Worm (Caenorhabditis elegans): ENCODE measurements around the gene algn-2.

The algn-2 gene

DNA sequence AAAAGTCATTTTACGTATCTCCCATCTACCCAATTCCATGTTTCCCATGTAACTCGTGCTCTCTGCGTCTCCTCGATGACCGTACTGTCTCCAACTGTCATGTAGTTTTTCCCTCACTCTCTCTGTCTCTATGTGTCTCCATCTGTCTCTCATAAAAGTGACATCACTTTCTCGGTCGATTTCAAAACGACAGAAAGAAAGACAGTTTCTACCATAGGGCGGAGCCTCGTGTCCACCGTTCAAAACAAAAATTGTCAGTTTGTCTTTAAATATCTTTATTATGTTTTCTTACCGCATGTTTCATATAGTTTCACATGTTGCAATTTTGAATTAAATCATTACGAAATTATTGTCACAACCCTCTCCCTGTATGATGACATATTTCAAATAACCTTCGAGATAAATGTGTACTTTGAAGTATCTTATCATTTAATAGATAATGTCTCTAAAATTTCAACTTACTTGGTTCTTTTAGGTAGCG lies 44.8 kb upstream of the algn-2 start (continued):
- peak; percentile 95 for TF ChIP-seq nhr-20 (tag; optimal IDR thresholded peaks at IDR 0.05)
- TF ChIP-seq nhr-12 (tag; optimal IDR thresholded peaks at IDR 0.05), result no peak
- TF ChIP-seq hlh-17 (GFP tag; optimal IDR thresholded peaks at IDR 0.05; ENCODE audit: borderline replicate concordance), result no peak
- TF ChIP-seq ama-1 (optimal IDR thresholded peaks at IDR 0.05), result peak; percentile 39
- TF ChIP-seq nhr-47 (tag; optimal IDR thresholded peaks at IDR 0.05), result peak; percentile 83
- peak; percentile 15 for TF ChIP-seq sup-37 (GFP tag; optimal IDR thresholded peaks at IDR 0.05)
- no peak for TF ChIP-seq hlh-4 (tag; optimal IDR thresholded peaks at IDR 0.05)
- TF ChIP-seq sox-4 (tag; optimal IDR thresholded peaks at IDR 0.05), result no peak
- no peak for TF ChIP-seq sptf-1 (tag; optimal IDR thresholded peaks at IDR 0.05)
- no peak for TF ChIP-seq zag-1 (tag; optimal IDR thresholded peaks at IDR 0.05)
- peak; percentile 82 for TF ChIP-seq nhr-19 (GFP tag; conservative IDR thresholded peaks at IDR 0.05)
- no peak for TF ChIP-seq unc-30 (tag; optimal IDR thresholded peaks at IDR 0.05)
- TF ChIP-seq snpc-4 (tag; optimal IDR thresholded peaks at IDR 0.05), result peak; percentile 25
- TF ChIP-seq unc-86 (tag; optimal IDR thresholded peaks at IDR 0.05), result peak; percentile 57
- TF ChIP-seq ets-5 (GFP tag; IDR thresholded peaks at IDR 0.05), result no peak
- no peak for TF ChIP-seq nhr-28 (tag; optimal IDR thresholded peaks at IDR 0.05)
- peak; percentile 50 to 84 for TF ChIP-seq lin-35 (GFP tag; optimal IDR thresholded peaks at IDR 0.05)
- peak; percentile 78 for TF ChIP-seq skn-1 (tag; optimal IDR thresholded peaks at IDR 0.05)
- peak; percentile 85 for TF ChIP-seq nhr-90 (tag; optimal IDR thresholded peaks at IDR 0.05; ENCODE audit: poor library complexity)
- TF ChIP-seq lin-15B (tag; optimal IDR thresholded peaks at IDR 0.05), result no peak
- peak; percentile 100 for TF ChIP-seq nhr-85 (tag)
- peak; percentile 84 for TF ChIP-seq swsn-7 (tag; optimal IDR thresholded peaks at IDR 0.05)
- TF ChIP-seq Y116A8C.19 (tag; optimal IDR thresholded peaks at IDR 0.05; ENCODE audit: borderline replicate concordance), result no peak
- peak; percentile 41 for TF ChIP-seq lir-3 (tag; optimal IDR thresholded peaks at IDR 0.05; ENCODE audit: poor library complexity)
- peak in 3 of 6 experiments; percentile 44 to 77 (median 70) for TF ChIP-seq elt-3 (tag; optimal IDR thresholded peaks at IDR 0.05)
- TF ChIP-seq hpl-2 (GFP tag; optimal IDR thresholded peaks at IDR 0.05), result no peak
- TF ChIP-seq snu-23 (GFP tag; optimal IDR thresholded peaks at IDR 0.05), result peak; percentile 92
- peak; percentile 36; the same call in 1 of the 2 replicates for TF ChIP-seq isw-1 (GFP tag; IDR thresholded peaks at IDR 0.05)
- peak; percentile 67 for TF ChIP-seq egl-13 (tag; optimal IDR thresholded peaks at IDR 0.05)
- peak; percentile 86 for TF ChIP-seq rnt-1 (tag; optimal IDR thresholded peaks at IDR 0.05)
- TF ChIP-seq nhr-84 (tag; optimal IDR thresholded peaks at IDR 0.05), result no peak
- peak; percentile 22 for TF ChIP-seq zip-4 (GFP tag; optimal IDR thresholded peaks at IDR 0.05)
- TF ChIP-seq vab-15 (tag; optimal IDR thresholded peaks at IDR 0.05), result no peak
- no peak for TF ChIP-seq F16B12.6 (tag; optimal IDR thresholded peaks at IDR 0.05)
- no peak for TF ChIP-seq pqm-1 (tag; optimal IDR thresholded peaks at IDR 0.05)
- no peak for TF ChIP-seq C34B4.2 (tag; optimal IDR thresholded peaks at IDR 0.05)
- TF ChIP-seq alr-1 (tag; optimal IDR thresholded peaks at IDR 0.05; ENCODE audit: borderline replicate concordance), result no peak
- peak; percentile 83 for TF ChIP-seq nhr-11 (tag; optimal IDR thresholded peaks at IDR 0.05)
- TF ChIP-seq ces-1 (GFP tag; optimal IDR thresholded peaks at IDR 0.05), result no peak
- TF ChIP-seq mef-2 (tag; optimal IDR thresholded peaks at IDR 0.05), result no peak
- TF ChIP-seq grh-1 (GFP tag; IDR thresholded peaks at IDR 0.05), result peak; percentile 79
- no peak for TF ChIP-seq nhr-76 (tag; optimal IDR thresholded peaks at IDR 0.05)
- TF ChIP-seq aly-2 (tag; optimal IDR thresholded peaks at IDR 0.05), result no peak
- peak; percentile 65 for TF ChIP-seq xbp-1 (tag; optimal IDR thresholded peaks at IDR 0.05)
- TF ChIP-seq mep-1 (tag; optimal IDR thresholded peaks at IDR 0.05), result peak; percentile 85
- peak; percentile 82 for TF ChIP-seq fos-1 (tag; optimal IDR thresholded peaks at IDR 0.05)
- peak; percentile 75 for TF ChIP-seq nhr-237 (tag; optimal IDR thresholded peaks at IDR 0.05)
- TF ChIP-seq jun-1 (tag; optimal IDR thresholded peaks at IDR 0.05), result peak; percentile 83
- TF ChIP-seq egl-27 (tag; optimal IDR thresholded peaks at IDR 0.05), result peak in 1 of 2 experiments; percentile 80
- TF ChIP-seq fkh-8 (tag; optimal IDR thresholded peaks at IDR 0.05), result peak; percentile 49
- TF ChIP-seq tlp-1 (tag; optimal IDR thresholded peaks at IDR 0.05), result no peak
- TF ChIP-seq efl-3 (GFP tag; optimal IDR thresholded peaks at IDR 0.05), result no peak
- peak; percentile 49 to 59 (median 51) for TF ChIP-seq dpl-1 (GFP tag; optimal IDR thresholded peaks at IDR 0.05)
